Worm (Caenorhabditis elegans): ENCODE data around the gene K02E11.7.

DNA sequence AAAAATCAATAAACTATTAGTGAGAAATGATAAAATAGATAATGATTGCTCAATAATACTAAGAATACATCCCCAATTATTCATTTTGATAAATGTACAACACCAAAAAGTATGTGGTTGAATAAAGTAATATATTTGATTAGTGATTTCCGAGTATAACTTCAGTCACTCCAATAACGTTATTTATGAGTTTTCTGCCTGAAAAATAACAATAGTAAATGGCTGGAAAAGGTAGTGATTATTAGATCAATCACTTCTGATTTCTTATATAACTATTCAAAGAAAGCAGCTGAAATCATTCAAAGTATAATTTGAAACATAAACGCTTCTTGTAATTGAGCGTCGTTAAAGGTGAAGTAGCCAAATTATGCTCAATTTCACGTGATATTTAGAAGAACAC lies 43.4 kb downstream of the K02E11.7 start, which contains the start of gene str-230:
- TF ChIP-seq dao-5 (tag; optimal IDR thresholded peaks at IDR 0.05) (no peak), him-1 (tag; optimal IDR thresholded peaks at IDR 0.05) (no peak)
